Fruit fly (Drosophila melanogaster): ENCODE measurements around the gene Ogg1.

Ogg1 gene

DNA sequence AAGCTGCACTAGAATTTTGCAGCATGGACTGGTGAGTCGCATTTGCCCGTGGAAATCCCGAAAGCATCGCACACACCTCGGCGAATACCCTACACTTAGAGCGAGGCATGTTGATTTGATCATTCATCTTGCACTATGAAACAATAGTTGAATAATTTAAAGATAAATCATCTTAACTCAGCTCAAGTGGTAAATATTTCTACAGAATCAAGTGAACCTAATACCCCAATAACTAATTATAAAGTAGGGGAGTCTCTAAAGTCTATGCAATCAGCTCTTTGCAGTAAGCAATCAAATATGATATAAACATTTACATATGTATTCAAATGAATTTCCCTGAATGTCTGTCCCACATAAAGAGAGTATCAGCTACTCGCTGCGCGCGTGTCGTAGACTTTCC is 12.7 kb upstream of the Ogg1 start (continued):
- TF ChIP-seq prd (optimal IDR thresholded peaks at IDR 0.05) (no peak), prd (GFP tag; IDR thresholded peaks at IDR 0.05) (peak; percentile 67; the same call in 2 of the 3 replicates), CG7928 (GFP tag; optimal IDR thresholded peaks at IDR 0.05) (no peak), CG3163 (GFP tag; optimal IDR thresholded peaks at IDR 0.05) (no peak), Deaf1 (tag; optimal IDR thresholded peaks at IDR 0.05) (no peak), sens (GFP tag) (peak; percentile 98), CG1024 (GFP tag; IDR thresholded peaks at IDR 0.05) (no peak), zf30C (GFP tag; optimal IDR thresholded peaks at IDR 0.05) (no peak), Taf1 (GFP tag; IDR thresholded peaks at IDR 0.05) (no peak), Scr (GFP tag; IDR thresholded peaks at IDR 0.05; ENCODE audit: partially characterized antibody) (no peak), CG3281 (GFP tag; optimal IDR thresholded peaks at IDR 0.05) (no peak), Spps (tag; optimal IDR thresholded peaks at IDR 0.05) (no peak), ind (GFP tag; optimal IDR thresholded peaks at IDR 0.05) (no peak), fu2 (GFP tag; optimal IDR thresholded peaks at IDR 0.05) (no peak), bcd (GFP tag; optimal IDR thresholded peaks at IDR 0.05) (no peak), NC2β (GFP tag; optimal IDR thresholded peaks at IDR 0.05) (no peak), kah (GFP tag; optimal IDR thresholded peaks at IDR 0.05) (no peak), grn (GFP tag; optimal IDR thresholded peaks at IDR 0.05) (no peak), CG18011 (GFP tag; optimal IDR thresholded peaks at IDR 0.05) (no peak), CG4282 (GFP tag; optimal IDR thresholded peaks at IDR 0.05) (no peak), disco-r (GFP tag; optimal IDR thresholded peaks at IDR 0.05) (no peak), CG8388 (GFP tag; optimal IDR thresholded peaks at IDR 0.05) (no peak), CkIIα-i1 (GFP tag; IDR thresholded peaks at IDR 0.05) (no peak), ro (GFP tag; IDR thresholded peaks at IDR 0.05) (no peak), TFAM (GFP tag; optimal IDR thresholded peaks at IDR 0.05) (no peak), Dbx (GFP tag; IDR thresholded peaks at IDR 0.05) (no peak), Awh (GFP tag; IDR thresholded peaks at IDR 0.05) (no peak), NC2α (GFP tag; optimal IDR thresholded peaks at IDR 0.05) (no peak), Gsc (GFP tag; IDR thresholded peaks at IDR 0.05) (0 out of 2 replicates have a peak, but pooled peaks have one; percentile 33), pho (GFP tag; optimal IDR thresholded peaks at IDR 0.05) (no peak), Atf3 (GFP tag; optimal IDR thresholded peaks at IDR 0.05) (no peak), Oli (tag; optimal IDR thresholded peaks at IDR 0.05) (no peak), NfI (GFP tag; optimal IDR thresholded peaks at IDR 0.05) (no peak), row (GFP tag; IDR thresholded peaks at IDR 0.05) (no peak), CG14710 (tag; optimal IDR thresholded peaks at IDR 0.05) (no peak), Pdp1 (GFP tag; optimal IDR thresholded peaks at IDR 0.05) (peak; percentile 78 to 82), MESR4 (GFP tag; optimal IDR thresholded peaks at IDR 0.05) (no peak), gsb (GFP tag; IDR thresholded peaks at IDR 0.05) (no peak), slou (GFP tag; optimal IDR thresholded peaks at IDR 0.05) (peak; percentile 43), wdn (GFP tag; IDR thresholded peaks at IDR 0.05) (no peak), Max (GFP tag; optimal IDR thresholded peaks at IDR 0.05) (no peak), Dad (GFP tag; optimal IDR thresholded peaks at IDR 0.05) (peak; percentile 74), Hsf (GFP tag; optimal IDR thresholded peaks at IDR 0.05) (no peak), CG12219 (GFP tag; optimal IDR thresholded peaks at IDR 0.05) (no peak), Dfd (GFP tag; optimal IDR thresholded peaks at IDR 0.05) (no peak), nerfin-2 (GFP tag; IDR thresholded peaks at IDR 0.05; ENCODE audit: partially characterized antibody) (no peak), zen2 (GFP tag; IDR thresholded peaks at IDR 0.05; ENCODE audit: partially characterized antibody) (no peak), chinmo (GFP tag; IDR thresholded peaks at IDR 0.05; ENCODE audit: partially characterized antibody) (no peak), ftz-f1 (GFP tag; optimal IDR thresholded peaks at IDR 0.05) (no peak), CG12299 (tag; optimal IDR thresholded peaks at IDR 0.05) (no peak), Abd-B (GFP tag; optimal IDR thresholded peaks at IDR 0.05) (peak; percentile 85), E2f1 (GFP tag; IDR thresholded peaks at IDR 0.05) (no peak), tna (GFP tag; IDR thresholded peaks at IDR 0.05; ENCODE audit: partially characterized antibody) (no peak)
